Worm (Caenorhabditis elegans) whole organism, early embryonic: ENCODE results near the gene eak-3.

Experiments used
- B0310.2 ChIP-seq: sonication (generic microtip); optimal IDR thresholded peaks from 2 replicates; lab custom pipeline; 2016; ENCODE audit warnings: mild to moderate bottlenecking, missing genetic modification characterization, missing compliant biosample characterization
- F13C5.2 ChIP-seq: sonication (generic microtip); optimal IDR thresholded peaks from 2 replicates; lab custom pipeline; 2017; ENCODE audit warnings: mild to moderate bottlenecking, missing genetic modification characterization, inconsistent platforms, missing compliant biosample characterization
- ama-1 ChIP-seq: fragments of 150-350 bp; optimal IDR thresholded peaks from 2 replicates; lab custom pipeline; 2014
- ceh-13 ChIP-seq: fragments of 200-800 bp; sonication (Bioruptor generic); optimal IDR thresholded peaks from 2 replicates; lab custom pipeline; 2018; ENCODE audit warnings: mild to moderate bottlenecking, missing genetic modification characterization, missing compliant biosample characterization
- ceh-36 ChIP-seq: sonication (generic microtip); optimal IDR thresholded peaks from 2 replicates; lab custom pipeline; 2016; ENCODE audit warnings: missing genetic modification characterization, inconsistent platforms, missing compliant biosample characterization
- flt-1 ChIP-seq: fragments of 200-800 bp; sonication (Bioruptor generic); IDR thresholded peaks from 2 replicates; pipeline ENCODE4 v1.3.6; 2022; ENCODE audit warnings: missing genetic modification characterization, missing compliant biosample characterization
- pes-1 ChIP-seq: fragments of 200-800 bp; sonication (Bioruptor generic); IDR thresholded peaks from 2 replicates; pipeline ENCODE4 v1.3.6; 2022; ENCODE audit warnings: missing genetic modification reagents, missing genetic modification characterization, missing compliant biosample characterization
- scrt-1 ChIP-seq: fragments of 200-800 bp; sonication (Bioruptor generic); IDR thresholded peaks from 2 replicates; pipeline ENCODE4 v1.3.6; 2022; ENCODE audit warnings: missing genetic modification characterization, missing compliant biosample characterization
- sea-1 ChIP-seq: fragments of 200-800 bp; sonication (Bioruptor generic); conservative IDR thresholded peaks from 2 replicates; pipeline ENCODE4 v1.3.6; 2022; ENCODE audit warnings: missing genetic modification characterization, missing compliant biosample characterization
- tbx-11 ChIP-seq: fragments of 200-800 bp; sonication (Bioruptor generic); IDR thresholded peaks from 2 replicates; pipeline ENCODE4 v1.3.6; 2022; ENCODE audit warnings: missing genetic modification characterization, missing compliant biosample characterization
- tbx-37 ChIP-seq: fragments of 200-800 bp; sonication (Bioruptor generic); conservative IDR thresholded peaks from 2 replicates; pipeline ENCODE4 v1.3.6; 2022; ENCODE audit warnings: missing genetic modification reagents, missing genetic modification characterization, missing compliant biosample characterization
- tra-4 ChIP-seq: sonication (generic microtip); optimal IDR thresholded peaks from 2 replicates; lab custom pipeline; 2017; ENCODE audit warnings: missing genetic modification characterization, missing compliant biosample characterization

DNA sequence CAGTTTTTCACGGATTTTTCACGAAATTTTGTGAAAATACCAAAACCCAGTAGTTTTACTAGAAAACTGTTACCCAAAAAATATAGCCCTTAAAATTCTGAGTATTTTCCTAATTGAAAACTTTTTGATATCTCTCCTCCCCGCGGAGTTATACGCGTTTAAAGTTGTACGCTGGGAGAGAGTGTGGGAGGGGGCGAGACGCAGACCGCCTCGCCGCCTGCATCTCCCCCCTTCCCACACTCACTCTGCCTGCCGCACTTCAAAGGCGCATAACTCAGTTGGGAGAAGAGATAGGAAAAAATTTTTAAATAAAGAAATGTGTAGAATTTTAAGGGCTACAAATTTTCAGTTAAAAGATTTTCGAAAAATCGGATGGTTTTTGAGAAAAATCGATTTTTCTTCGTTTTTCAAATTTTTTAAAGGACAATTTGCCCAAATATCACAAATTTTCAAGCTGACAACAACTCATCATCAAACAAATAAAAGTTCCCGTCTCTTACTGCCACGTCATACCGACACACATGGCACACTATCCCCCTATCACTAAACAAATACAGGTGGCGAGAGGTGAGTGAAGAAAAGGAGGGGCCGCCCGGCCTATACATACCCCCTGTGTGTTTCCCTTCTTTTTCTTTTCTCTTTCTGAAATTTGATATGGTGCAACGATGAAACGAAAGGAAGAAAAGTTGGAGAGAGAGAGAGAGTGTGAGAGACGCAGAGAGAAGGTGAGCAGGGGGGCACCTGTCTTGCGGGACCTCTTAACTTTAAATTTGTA is 47.1 kb upstream of the eak-3 start:
- no peak for TF ChIP-seq tbx-37
- no peak for TF ChIP-seq ama-1 (lab: Kevin White, UChicago)
- TF ChIP-seq F13C5.2 (tag; lab: Kevin White, UChicago): no peak
- no peak for TF ChIP-seq scrt-1
- TF ChIP-seq tbx-11 (GFP tag; lab: Robert Waterston, UW): no peak
- TF ChIP-seq ceh-13 (GFP tag; lab: Kevin White, UChicago): no peak
- TF ChIP-seq B0310.2 (tag; lab: Kevin White, UChicago): no peak
- TF ChIP-seq pes-1 (GFP tag; lab: Robert Waterston, UW): no peak
- no peak for TF ChIP-seq flt-1 (GFP tag; lab: Robert Waterston, UW)
- TF ChIP-seq tra-4 (tag; lab: Kevin White, UChicago): no peak
- TF ChIP-seq sea-1: no peak
- no peak for TF ChIP-seq ceh-36 (tag; lab: Kevin White, UChicago)
